Fruit fly (Drosophila melanogaster): ENCODE data around the gene CG43732.
A peak's percentile ranks its signal among the peaks of the same experiment; 100 is the strongest.

CG43732 gene

DNA sequence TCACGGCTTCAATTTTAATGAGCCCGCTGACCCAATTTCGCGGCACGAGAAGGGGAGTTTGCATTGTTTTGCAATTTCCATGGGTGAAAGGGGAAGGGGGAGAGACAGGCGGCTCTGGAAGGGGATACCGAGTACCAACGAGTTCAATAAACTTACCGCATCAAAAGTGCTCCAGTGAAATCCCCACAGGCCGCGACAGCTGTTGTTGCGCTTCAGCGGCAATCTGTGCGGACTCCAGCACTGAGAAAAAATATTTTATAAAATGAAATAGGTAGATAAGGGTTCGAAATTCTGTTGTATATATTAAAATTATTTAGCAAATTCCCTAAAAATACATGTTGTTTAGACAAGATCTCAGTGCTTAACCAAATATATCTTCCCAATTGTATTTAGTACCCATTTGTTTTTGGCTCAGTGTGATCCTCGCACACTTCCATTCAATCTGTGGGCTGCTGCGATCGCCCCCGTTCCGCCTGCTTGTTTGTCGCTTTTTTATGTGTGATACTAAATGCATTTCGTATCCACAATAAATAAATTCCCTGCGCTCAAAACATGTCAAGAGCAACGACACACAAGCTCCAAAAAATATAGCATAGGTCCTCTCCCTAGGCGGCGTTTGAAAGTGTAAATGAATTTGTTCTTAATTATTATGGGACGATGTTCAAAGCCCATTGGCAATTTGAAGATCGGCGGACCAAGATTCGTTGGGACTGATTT lies 45.7 kb downstream of the CG43732 start (continued):
- TF ChIP-seq CG8388 (GFP tag; optimal IDR thresholded peaks at IDR 0.05): peak; percentile 85
- peak; percentile 84 for TF ChIP-seq CG6254 (GFP tag; optimal IDR thresholded peaks at IDR 0.05)
- TF ChIP-seq CG32772 (GFP tag; IDR thresholded peaks at IDR 0.05): peak; percentile 84
- no peak for TF ChIP-seq fru (optimal IDR thresholded peaks at IDR 0.05)
- peak; percentile 56; the same call in 1 of the 2 replicates for TF ChIP-seq CG10321 (GFP tag; IDR thresholded peaks at IDR 0.05)
- peak; percentile 43 for TF ChIP-seq CG13123 (GFP tag; optimal IDR thresholded peaks at IDR 0.05)
- TF ChIP-seq pho (GFP tag; optimal IDR thresholded peaks at IDR 0.05): no peak
- TF ChIP-seq Aef1 (GFP tag; IDR thresholded peaks at IDR 0.05): peak; percentile 67
- TF ChIP-seq ewg (GFP tag; optimal IDR thresholded peaks at IDR 0.05): peak; percentile 77
- no peak for TF ChIP-seq pros (GFP tag; optimal IDR thresholded peaks at IDR 0.05)
- TF ChIP-seq Six4 (GFP tag; optimal IDR thresholded peaks at IDR 0.05): peak; percentile 72
- TF ChIP-seq Dref (GFP tag; IDR thresholded peaks at IDR 0.05): no peak
- TF ChIP-seq CG5245 (GFP tag; optimal IDR thresholded peaks at IDR 0.05): peak; percentile 75
- peak; percentile 70 for TF ChIP-seq Hsf (GFP tag; optimal IDR thresholded peaks at IDR 0.05)
- TF ChIP-seq CG30020 (tag; optimal IDR thresholded peaks at IDR 0.05): no peak
- peak; percentile 60; the same call in 1 of the 3 replicates for TF ChIP-seq CG3726 (GFP tag; IDR thresholded peaks at IDR 0.05)
- TF ChIP-seq CG7271 (tag; optimal IDR thresholded peaks at IDR 0.05): peak; percentile 12
- TF ChIP-seq sima (GFP tag; optimal IDR thresholded peaks at IDR 0.05): no peak
- no peak for TF ChIP-seq HmgD (GFP tag; optimal IDR thresholded peaks at IDR 0.05)
- TF ChIP-seq B-H2 (GFP tag; optimal IDR thresholded peaks at IDR 0.05): no peak
- TF ChIP-seq crol (GFP tag; IDR thresholded peaks at IDR 0.05): no peak
- TF ChIP-seq CG9727 (GFP tag; optimal IDR thresholded peaks at IDR 0.05): peak; percentile 72
- TF ChIP-seq Doc2 (GFP tag; IDR thresholded peaks at IDR 0.05): no peak
- TF ChIP-seq Sry-β (GFP tag; optimal IDR thresholded peaks at IDR 0.05): peak; percentile 12
- no peak for TF ChIP-seq gsb (GFP tag; IDR thresholded peaks at IDR 0.05)
- peak; percentile 2 for TF ChIP-seq CG9609 (GFP tag; optimal IDR thresholded peaks at IDR 0.05)
- TF ChIP-seq GATAe (GFP tag; conservative IDR thresholded peaks at IDR 0.05): no peak
- TF ChIP-seq ac (GFP tag; optimal IDR thresholded peaks at IDR 0.05): peak; percentile 17
- peak; percentile 56 for TF ChIP-seq NK7.1 (GFP tag; optimal IDR thresholded peaks at IDR 0.05)
- peak; percentile 75 for TF ChIP-seq grau (tag; optimal IDR thresholded peaks at IDR 0.05)
- peak; percentile 27 for TF ChIP-seq CG17568 (GFP tag; optimal IDR thresholded peaks at IDR 0.05)
- TF ChIP-seq da (GFP tag; optimal IDR thresholded peaks at IDR 0.05): peak; percentile 45
- no peak for TF ChIP-seq amos (GFP tag; IDR thresholded peaks at IDR 0.05; ENCODE audit: partially characterized antibody)
- TF ChIP-seq nmo (GFP tag; optimal IDR thresholded peaks at IDR 0.05): peak; percentile 88
- no peak for TF ChIP-seq pan (optimal IDR thresholded peaks at IDR 0.05)
- peak in 1 of 2 experiments; percentile 82 for TF ChIP-seq pan (GFP tag; optimal IDR thresholded peaks at IDR 0.05 in 1 of 2, IDR thresholded peaks at IDR 0.05 in 1 of 2)
- no peak for TF ChIP-seq pita (GFP tag; optimal IDR thresholded peaks at IDR 0.05)
- peak; percentile 69 for TF ChIP-seq CG12219 (GFP tag; optimal IDR thresholded peaks at IDR 0.05)
- TF ChIP-seq CG3281 (GFP tag; optimal IDR thresholded peaks at IDR 0.05): peak; percentile 23
- 0 out of 2 replicates have a peak, but pooled peaks have one; percentile 38 for TF ChIP-seq klu (GFP tag; IDR thresholded peaks at IDR 0.05)
- TF ChIP-seq ro (GFP tag; IDR thresholded peaks at IDR 0.05): peak; percentile 54
- TF ChIP-seq vfl (GFP tag; optimal IDR thresholded peaks at IDR 0.05): no peak
- TF ChIP-seq HLH4C (GFP tag; IDR thresholded peaks at IDR 0.05; ENCODE audit: partially characterized antibody): no peak
- peak; percentile 33 for TF ChIP-seq CG12155 (GFP tag; optimal IDR thresholded peaks at IDR 0.05)
- TF ChIP-seq insv (GFP tag; optimal IDR thresholded peaks at IDR 0.05): no peak
- TF ChIP-seq CG11093 (GFP tag; IDR thresholded peaks at IDR 0.05): peak; percentile 65; the same call in 2 of the 3 replicates
- no peak for TF ChIP-seq pnt (GFP tag; optimal IDR thresholded peaks at IDR 0.05)
- TF ChIP-seq Atf6 (GFP tag; IDR thresholded peaks at IDR 0.05): peak; percentile 54; the same call in 1 of the 2 replicates
- peak; percentile 85 for TF ChIP-seq az2 (GFP tag; optimal IDR thresholded peaks at IDR 0.05)
- peak; percentile 76 for TF ChIP-seq ttk (GFP tag; IDR thresholded peaks at IDR 0.05)
- peak; percentile 56 for TF ChIP-seq CG43689 (GFP tag; IDR thresholded peaks at IDR 0.05)
